Worm (Caenorhabditis elegans): ENCODE results near the gene ttbk-6.
"Not testable (repeated sequence)": the region's sequence is repeated elsewhere in the genome, so short reads cannot be mapped to it uniquely, and the experiment has no call there.

The ttbk-6 gene

DNA sequence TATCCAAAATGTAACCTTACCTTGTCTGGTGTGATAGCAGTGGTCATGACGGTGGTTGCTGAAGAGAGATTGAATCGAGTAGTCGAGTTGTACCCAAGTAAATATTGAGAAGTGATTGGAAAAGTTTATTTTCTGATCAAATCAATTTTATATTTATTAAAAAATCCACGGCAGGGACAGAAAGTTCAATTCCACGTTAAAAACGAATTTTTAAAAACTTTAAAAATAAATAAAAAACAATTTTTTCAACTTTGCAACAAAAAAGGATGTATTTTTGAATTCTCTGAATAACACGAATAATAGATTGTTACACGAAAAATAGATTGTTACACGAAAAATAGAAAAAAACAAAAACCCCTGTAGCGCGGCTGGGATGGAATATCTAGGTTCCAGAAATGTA is 18.8 kb upstream of the ttbk-6 start, which contains the start of gene C45G9.9:
TSS of gene C45G9.9 (minus strand) at position 101 of the 400 bp plus-strand sequence.
- TF ChIP-seq dpl-1 (GFP tag; optimal IDR thresholded peaks at IDR 0.05); snpc-4 (tag; optimal IDR thresholded peaks at IDR 0.05); dmd-9 (GFP tag; IDR thresholded peaks at IDR 0.05): not testable (repeated sequence)

ce11 chrIII:5061798-5062197 is 12.7 kb upstream of the ttbk-6 start, which contains the start of gene C45G9.10:
TSS of gene C45G9.10 (minus strand) at chrIII:5061898.
- TF ChIP-seq Y5F2A.4 (GFP tag; optimal IDR thresholded peaks at IDR 0.05) (no peak), nhr-11 (tag; optimal IDR thresholded peaks at IDR 0.05) (no peak), Y48G9A.11 (GFP tag; IDR thresholded peaks at IDR 0.05) (no peak), dmd-9 (GFP tag; IDR thresholded peaks at IDR 0.05) (no peak), ceh-28 (tag; optimal IDR thresholded peaks at IDR 0.05) (no peak), aha-1 (tag) (peak; percentile 64)

DNA sequence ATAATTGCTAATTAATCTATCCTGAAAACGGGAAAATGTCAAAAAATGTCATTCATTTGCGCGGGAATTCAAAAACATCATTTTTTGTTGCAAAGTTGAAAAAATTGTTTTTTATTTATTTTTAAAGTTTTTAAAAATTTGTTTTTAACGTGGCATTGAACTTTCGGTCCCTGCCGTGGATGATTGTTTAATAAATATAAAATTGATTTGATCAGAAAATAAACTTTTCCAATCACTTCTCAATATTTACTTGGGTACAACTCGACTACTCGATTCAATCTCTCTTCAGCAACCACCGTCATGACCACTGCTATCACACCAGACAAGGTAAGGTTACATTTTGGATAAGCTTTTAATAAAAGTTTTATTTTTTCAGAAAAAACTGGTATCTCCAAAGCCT is 12.1 kb upstream of the ttbk-6 start, which contains the start of gene C45G9.4:
TSS of gene C45G9.4 (plus strand) at position 301 of the 400 bp plus-strand sequence.
- not testable (repeated sequence) for TF ChIP-seq pha-4 (GFP tag; IDR thresholded peaks at IDR 0.05); pha-4 (tag; optimal IDR thresholded peaks at IDR 0.05); Y5F2A.4 (GFP tag; optimal IDR thresholded peaks at IDR 0.05); lin-39 (tag; optimal IDR thresholded peaks at IDR 0.05)

ce11 chrIII:5068675-5069233 is 5.7 kb upstream of the ttbk-6 start, which contains the start of the genes C45G9.11 and C45G9.2:
TSS of gene C45G9.11 (minus strand) at chrIII:5068725.
TSS of gene C45G9.2 (plus strand) at chrIII:5069066.
- TF ChIP-seq arid-1 (GFP tag; conservative IDR thresholded peaks at IDR 0.05) (no peak), dpl-1 (GFP tag; optimal IDR thresholded peaks at IDR 0.05) (peak; percentile 94), dmd-9 (GFP tag; IDR thresholded peaks at IDR 0.05) (peak; percentile 84), F37D6.2 (tag; optimal IDR thresholded peaks at IDR 0.05) (peak; percentile 41), lin-13 (GFP tag; optimal IDR thresholded peaks at IDR 0.05) (peak; percentile 18), spr-3 (GFP tag; optimal IDR thresholded peaks at IDR 0.05) (no peak), daf-8 (GFP tag; IDR thresholded peaks at IDR 0.05) (no peak), daf-16 (GFP tag; optimal IDR thresholded peaks at IDR 0.05) (no peak), daf-16 (tag; optimal IDR thresholded peaks at IDR 0.05) (no peak), set-16 (GFP tag; IDR thresholded peaks at IDR 0.05) (no peak), mxl-2 (GFP tag; conservative IDR thresholded peaks at IDR 0.05) (no peak), T20F7.1 (GFP tag; optimal IDR thresholded peaks at IDR 0.05) (peak; percentile 44), hlh-11 (tag; optimal IDR thresholded peaks at IDR 0.05) (no peak), nhr-237 (tag; optimal IDR thresholded peaks at IDR 0.05) (no peak), tag-97 (GFP tag; IDR thresholded peaks at IDR 0.05) (no peak), nhr-25 (tag; optimal IDR thresholded peaks at IDR 0.05; ENCODE audit: borderline replicate concordance, insufficient read depth) (no peak), ztf-7 (tag; optimal IDR thresholded peaks at IDR 0.05) (peak; percentile 24), cey-2 (tag; optimal IDR thresholded peaks at IDR 0.05; ENCODE audit: borderline replicate concordance, insufficient read depth) (no peak), saeg-2 (GFP tag; IDR thresholded peaks at IDR 0.05) (no peak), dmd-6 (GFP tag; IDR thresholded peaks at IDR 0.05) (peak; percentile 54; the same call in 1 of the 2 replicates), ZK337.2 (GFP tag; IDR thresholded peaks at IDR 0.05) (peak; percentile 89), nhr-76 (tag; optimal IDR thresholded peaks at IDR 0.05) (no peak), ceh-44 (GFP tag; IDR thresholded peaks at IDR 0.05) (peak; percentile 70; the same call in 1 of the 2 replicates), mes-2 (tag; optimal IDR thresholded peaks at IDR 0.05; ENCODE audit: poor library complexity, severe bottlenecking) (peak; percentile 99), zfp-3 (GFP tag; conservative IDR thresholded peaks at IDR 0.05) (0 out of 2 replicates have a peak, but pooled peaks have one; percentile 13), nhr-111 (GFP tag; optimal IDR thresholded peaks at IDR 0.05) (no peak), hif-1 (tag; optimal IDR thresholded peaks at IDR 0.05) (peak in 1 of 2 experiments; percentile 84), nhr-6 (tag; optimal IDR thresholded peaks at IDR 0.05) (peak; percentile 46), ctbp-1 (GFP tag; IDR thresholded peaks at IDR 0.05) (0 out of 2 replicates have a peak, but pooled peaks have one; percentile 12), madf-9 (GFP tag; conservative IDR thresholded peaks at IDR 0.05) (no peak; the same call in 1 of the 2 replicates), duxl-1 (tag; optimal IDR thresholded peaks at IDR 0.05; ENCODE audit: poor library complexity) (peak; percentile 35), fkh-10 (GFP tag; optimal IDR thresholded peaks at IDR 0.05) (no peak), ztf-11 (tag; optimal IDR thresholded peaks at IDR 0.05) (no peak), Y5F2A.4 (GFP tag; optimal IDR thresholded peaks at IDR 0.05) (no peak), F26F4.8 (GFP tag; conservative IDR thresholded peaks at IDR 0.05) (no peak)
